Fruit fly (Drosophila melanogaster): Measurements from ENCODE around the gene CG2116.

DNA sequence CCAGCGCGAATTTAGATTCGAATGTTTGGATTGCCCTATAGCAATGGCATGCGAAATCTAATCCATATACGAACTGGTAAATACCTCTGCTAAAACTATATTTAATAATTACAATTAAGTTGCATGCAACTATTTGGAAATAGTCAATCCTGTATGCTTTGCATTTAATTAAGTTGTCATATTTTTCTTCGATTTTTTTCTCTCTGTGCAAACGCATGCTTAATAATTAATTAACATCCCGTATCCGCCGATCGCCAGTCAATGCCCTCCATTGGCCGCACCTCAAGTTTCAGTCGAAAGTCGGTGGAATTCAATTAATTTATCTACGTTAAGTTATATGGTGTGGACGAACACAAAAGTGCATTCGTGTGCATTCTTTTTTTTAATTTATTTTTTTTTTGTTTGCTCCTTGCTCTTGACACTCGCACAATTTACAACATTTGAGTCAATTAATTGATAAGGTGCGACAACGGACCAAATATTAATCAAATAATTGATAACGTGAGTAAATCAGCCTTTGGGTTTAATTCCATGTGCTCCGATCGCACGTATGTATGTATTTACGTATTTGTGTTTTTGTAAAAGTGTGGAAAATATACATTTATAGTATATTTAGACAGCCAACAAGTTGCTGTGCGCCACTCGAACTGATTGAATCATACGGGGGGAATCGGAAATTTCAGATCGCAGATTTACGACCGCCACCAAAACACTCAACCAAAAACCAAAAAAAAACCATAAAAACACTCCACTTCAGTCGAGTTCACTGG, 23.1 kb upstream of the CG2116 start:
- TF ChIP-seq kay (GFP tag; ENCODE audit: borderline replicate concordance) (peak; percentile 92), ovo (GFP tag; optimal IDR thresholded peaks at IDR 0.05) (no peak), tj (GFP tag; optimal IDR thresholded peaks at IDR 0.05) (peak; percentile 84), CG7045 (GFP tag; optimal IDR thresholded peaks at IDR 0.05) (no peak), Mnt (GFP tag; optimal IDR thresholded peaks at IDR 0.05) (peak; percentile 77)

Data from whole organism, adult.